Fruit fly (Drosophila melanogaster): ENCODE results near the gene Hsp60B.

dm6 chr2L:717783-718182 is 10.4 kb upstream of the Hsp60B start:
- TF ChIP-seq tj (GFP tag; optimal IDR thresholded peaks at IDR 0.05) = no peak
- TF ChIP-seq cnc (optimal IDR thresholded peaks at IDR 0.05) = no peak
- no peak for TF ChIP-seq Crg-1 (GFP tag; optimal IDR thresholded peaks at IDR 0.05)
- TF ChIP-seq kay (GFP tag; ENCODE audit: borderline replicate concordance) = no peak
- TF ChIP-seq CG7045 (GFP tag; optimal IDR thresholded peaks at IDR 0.05) = no peak
- no peak for TF ChIP-seq toe (GFP tag; optimal IDR thresholded peaks at IDR 0.05)
- TF ChIP-seq Mnt (GFP tag; optimal IDR thresholded peaks at IDR 0.05) = no peak
- no peak for TF ChIP-seq Hr96 (GFP tag; optimal IDR thresholded peaks at IDR 0.05)
- no peak for TF ChIP-seq CG7101 (tag; optimal IDR thresholded peaks at IDR 0.05)
